Worm (Caenorhabditis elegans): Measurements from ENCODE around the gene str-185.

DNA sequence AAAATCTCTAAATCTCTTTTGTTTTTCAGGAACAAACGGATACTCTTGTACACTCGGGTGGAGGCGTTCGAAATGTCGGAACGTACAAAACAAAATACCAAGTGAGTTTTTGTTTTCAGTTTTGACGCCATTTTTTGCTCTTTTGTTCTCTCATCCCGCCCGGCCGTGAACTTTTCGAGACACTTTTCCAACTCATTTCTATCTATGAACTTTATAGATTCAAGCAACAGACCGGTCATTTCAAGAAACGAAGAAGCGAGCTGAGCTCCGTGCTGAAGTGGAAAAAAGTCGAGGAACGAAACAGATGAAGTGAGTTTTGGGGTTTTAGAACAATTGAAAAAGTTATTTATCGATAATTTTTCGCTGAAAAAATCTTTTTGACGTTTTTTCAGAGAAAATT is 19.3 kb downstream of the str-185 start:
- no peak for TF ChIP-seq dao-5 (tag; optimal IDR thresholded peaks at IDR 0.05)
- TF ChIP-seq him-1 (tag; optimal IDR thresholded peaks at IDR 0.05) = no peak
